Worm (Caenorhabditis elegans) whole organism, mixed stage, embryonic: Measurements from ENCODE around the gene ugt-60.
A peak's percentile ranks its signal among the peaks of the same experiment; 100 is the strongest.

Experiments
- M03D4.4 ChIP-seq: sonication (generic microtip); optimal IDR thresholded peaks from 2 replicates; lab custom pipeline; 2017; ENCODE audit warnings: mild to moderate bottlenecking, missing genetic modification characterization, missing compliant biosample characterization
- blmp-1 ChIP-seq: fragments of 150-350 bp; optimal IDR thresholded peaks from 2 replicates; lab custom pipeline; 2014; ENCODE audit warnings: missing biosample characterization, missing genetic modification characterization
- ceh-43 ChIP-seq: fragments of 200-800 bp; sonication (Bioruptor generic); optimal IDR thresholded peaks from 2 replicates; lab custom pipeline; 2018; ENCODE audit warnings: mild to moderate bottlenecking, missing genetic modification characterization, moderate library complexity, missing compliant biosample characterization
- ces-1 ChIP-seq: fragments of 150-350 bp; optimal IDR thresholded peaks from 2 replicates; lab custom pipeline; 2014; ENCODE audit warnings: missing biosample characterization, missing genetic modification reagents, missing genetic modification characterization
- cnd-1 ChIP-seq: fragments of 200-800 bp; sonication (Bioruptor generic); optimal IDR thresholded peaks from 2 replicates; lab custom pipeline; 2018; ENCODE audit warnings: mild to moderate bottlenecking, missing genetic modification characterization, missing compliant biosample characterization
- drap-1 ChIP-seq: fragments of 200-800 bp; sonication (Bioruptor generic); optimal IDR thresholded peaks from 3 replicates; lab custom pipeline; 2018; ENCODE audit warnings: mild to moderate bottlenecking, missing genetic modification characterization, missing compliant biosample characterization
- elt-1 ChIP-seq: sonication (generic microtip); optimal IDR thresholded peaks from 2 replicates; lab custom pipeline; 2017; ENCODE audit warnings: missing genetic modification characterization, mild to moderate bottlenecking, missing compliant biosample characterization, antibody characterized with exemption, moderate library complexity, borderline replicate concordance; ENCODE audit not compliant: insufficient read depth
- ham-2 ChIP-seq: fragments of 200-800 bp; sonication (Bioruptor generic); optimal IDR thresholded peaks from 2 replicates; lab custom pipeline; 2018; ENCODE audit warnings: mild to moderate bottlenecking, missing genetic modification characterization, missing compliant biosample characterization
- hlh-1 ChIP-seq: fragments of 150-350 bp; optimal IDR thresholded peaks from 2 replicates; lab custom pipeline; 2014; ENCODE audit warnings: missing biosample characterization, missing genetic modification reagents, missing genetic modification characterization
- lin-13 ChIP-seq: fragments of 150-350 bp; optimal IDR thresholded peaks from 2 replicates; lab custom pipeline; 2014; ENCODE audit warnings: missing biosample characterization, missing genetic modification characterization
- lsy-2 ChIP-seq: fragments of 150-350 bp; optimal IDR thresholded peaks from 2 replicates; lab custom pipeline; 2014; ENCODE audit warnings: missing biosample characterization, missing genetic modification characterization
- mab-5 ChIP-seq: fragments of 150-350 bp; optimal IDR thresholded peaks from 2 replicates; lab custom pipeline; 2014; ENCODE audit warnings: missing biosample characterization, missing genetic modification characterization
- mep-1 ChIP-seq: fragments of 150-350 bp; optimal IDR thresholded peaks from 2 replicates; lab custom pipeline; 2017; ENCODE audit warnings: missing biosample characterization, missing genetic modification reagents, missing genetic modification characterization, inconsistent platforms
- nhr-12 ChIP-seq: fragments of 150-350 bp; optimal IDR thresholded peaks from 2 replicates; lab custom pipeline; 2014; ENCODE audit warnings: missing biosample characterization, missing genetic modification characterization
- nhr-2 ChIP-seq: fragments of 150-350 bp; optimal IDR thresholded peaks from 2 replicates; lab custom pipeline; 2014; ENCODE audit warnings: missing biosample characterization, missing genetic modification characterization
- nhr-237 ChIP-seq: fragments of 150-350 bp; optimal IDR thresholded peaks from 2 replicates; lab custom pipeline; 2014; ENCODE audit warnings: missing biosample characterization, missing genetic modification characterization
- nhr-76 ChIP-seq: sonication (generic microtip); optimal IDR thresholded peaks from 2 replicates; lab custom pipeline; 2017; ENCODE audit warnings: missing biosample characterization, missing genetic modification characterization
- pha-4 ChIP-seq: fragments of 150-350 bp; optimal IDR thresholded peaks from 2 replicates; lab custom pipeline; 2018; ENCODE audit warnings: missing biosample characterization, missing genetic modification reagents, missing genetic modification characterization
- sem-2 ChIP-seq: fragments of 200-800 bp; sonication (Bioruptor generic); optimal IDR thresholded peaks from 2 replicates; lab custom pipeline; 2018; ENCODE audit warnings: mild to moderate bottlenecking, missing genetic modification characterization, missing compliant biosample characterization
- sptf-1 ChIP-seq: sonication (generic microtip); optimal IDR thresholded peaks from 2 replicates; lab custom pipeline; 2017; ENCODE audit warnings: mild to moderate bottlenecking, missing genetic modification characterization, moderate library complexity, missing compliant biosample characterization
- unc-120 ChIP-seq: sonication (generic microtip); optimal IDR thresholded peaks from 2 replicates; lab custom pipeline; 2017; ENCODE audit warnings: missing genetic modification characterization, missing compliant biosample characterization; ENCODE audit not compliant: poor library complexity, severe bottlenecking
- unc-39 ChIP-seq: fragments of 150-350 bp; optimal IDR thresholded peaks from 2 replicates; lab custom pipeline; 2014; ENCODE audit warnings: missing biosample characterization, missing genetic modification characterization
- unc-62 ChIP-seq: fragments of 150-350 bp; optimal IDR thresholded peaks from 2 replicates; lab custom pipeline; 2014; ENCODE audit warnings: missing biosample characterization, missing genetic modification reagents, missing genetic modification characterization
- zip-8 ChIP-seq: fragments of 150-350 bp; optimal IDR thresholded peaks from 2 replicates; lab custom pipeline; 2014; ENCODE audit warnings: missing biosample characterization, missing genetic modification characterization
- ztf-11 ChIP-seq: fragments of 150-350 bp; optimal IDR thresholded peaks from 2 replicates; lab custom pipeline; 2014; ENCODE audit warnings: missing biosample characterization, missing genetic modification characterization

ugt-60 gene

DNA sequence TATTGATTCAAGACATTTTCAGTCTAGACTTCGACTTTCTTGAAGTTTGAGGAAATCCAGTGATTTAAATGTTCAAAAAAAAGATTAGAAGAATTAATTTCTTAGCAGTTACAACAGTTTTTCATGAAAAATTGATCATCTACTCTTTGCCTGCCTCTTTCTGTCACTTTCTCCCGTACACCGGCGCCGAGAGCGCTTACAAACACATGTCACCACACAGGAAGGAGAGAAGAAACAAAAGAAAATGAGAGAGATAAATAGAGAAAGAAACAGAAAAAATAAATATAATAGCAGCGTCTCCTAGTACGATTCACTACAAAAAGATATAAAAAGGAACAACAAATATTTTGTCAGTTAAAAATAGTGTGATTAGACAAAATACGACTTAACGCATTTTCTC is 12.2 kb downstream of the ugt-60 start:
- TF ChIP-seq unc-120 (peak; percentile 14), ceh-43 (no peak), sptf-1 (tag; lab: Kevin White, UChicago) (no peak), unc-62 (peak; percentile 66), mep-1 (peak; percentile 18)
- TF ChIP-seq, all 35 proteins: peak for 3

DNA sequence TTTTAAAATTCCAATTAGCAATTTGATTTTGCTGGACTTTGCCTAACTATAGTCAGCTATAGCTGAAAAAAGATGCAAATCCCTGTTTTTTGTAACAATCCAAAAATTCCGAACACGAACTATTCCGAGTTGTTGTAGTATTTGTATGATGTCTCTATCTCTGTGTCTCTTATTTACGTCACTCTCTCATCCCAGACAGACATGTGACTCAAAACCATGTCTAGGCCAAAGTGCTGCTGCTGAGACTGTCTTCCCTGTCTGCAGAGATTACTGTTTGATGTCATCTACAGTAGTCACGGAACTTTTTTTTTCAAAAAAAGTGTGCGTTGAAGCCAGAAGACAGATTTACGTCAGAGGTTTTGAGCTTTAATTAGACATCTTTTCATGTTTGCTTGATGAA is 12.6 kb downstream of the ugt-60 start:
- TF ChIP-seq pha-4 (tag; lab: Kevin White, UChicago) (no peak), M03D4.4 (tag; lab: Kevin White, UChicago) (no peak), nhr-76 (tag; lab: Kevin White, UChicago) (no peak), unc-39 (tag; lab: Kevin White, UChicago) (no peak), lsy-2 (tag; lab: Kevin White, UChicago) (no peak), nhr-12 (tag; lab: Kevin White, UChicago) (no peak), nhr-2 (tag; lab: Kevin White, UChicago) (no peak), sem-2 (no peak), ceh-43 (no peak), blmp-1 (no peak), hlh-1 (no peak), unc-120 (no peak), cnd-1 (tag; lab: Kevin White, UChicago) (no peak), nhr-237 (tag; lab: Kevin White, UChicago) (no peak)

DNA sequence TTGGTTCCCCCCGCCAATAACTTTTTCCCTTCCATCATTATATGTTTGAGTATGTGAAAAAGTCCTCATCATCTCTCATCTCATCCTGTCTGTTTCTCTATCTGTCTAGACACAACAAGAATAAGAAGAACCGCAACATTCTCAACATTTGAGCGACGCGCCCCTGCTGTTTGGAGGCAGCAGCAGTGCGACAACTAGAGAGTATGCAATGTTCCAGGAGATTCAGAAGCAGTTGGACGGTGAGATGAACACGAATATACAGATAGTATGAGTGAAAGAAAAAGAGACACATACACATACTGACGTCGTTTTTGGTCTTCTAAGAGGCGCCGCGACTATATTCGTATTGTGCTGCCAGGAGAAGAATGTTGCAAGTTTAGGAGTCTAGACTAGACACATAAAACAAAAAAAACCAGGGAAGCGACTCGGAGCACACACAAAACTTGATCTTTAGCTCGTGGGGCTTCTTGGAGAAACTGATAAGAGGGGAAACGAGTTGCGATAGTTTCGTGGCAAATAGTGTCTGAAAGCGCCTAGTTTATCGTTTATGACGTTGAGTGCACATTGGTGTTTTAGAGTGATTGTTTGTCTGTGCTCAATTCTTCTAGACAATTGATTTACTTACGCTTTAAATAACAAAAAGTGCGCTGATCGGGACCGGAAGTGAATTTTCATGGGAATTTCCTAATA is 13.2 kb downstream of the ugt-60 start:
- TF ChIP-seq unc-120 (peak; percentile 19), elt-1 (tag; lab: Kevin White, UChicago) (no peak), nhr-76 (tag; lab: Kevin White, UChicago) (no peak), pha-4 (tag; lab: Kevin White, UChicago) (no peak), ztf-11 (tag; lab: Kevin White, UChicago) (no peak), mep-1 (no peak), mab-5 (tag; lab: Kevin White, UChicago) (no peak), lin-13 (tag; lab: Kevin White, UChicago) (no peak), unc-39 (tag; lab: Kevin White, UChicago) (no peak), unc-62 (peak; percentile 18)

DNA sequence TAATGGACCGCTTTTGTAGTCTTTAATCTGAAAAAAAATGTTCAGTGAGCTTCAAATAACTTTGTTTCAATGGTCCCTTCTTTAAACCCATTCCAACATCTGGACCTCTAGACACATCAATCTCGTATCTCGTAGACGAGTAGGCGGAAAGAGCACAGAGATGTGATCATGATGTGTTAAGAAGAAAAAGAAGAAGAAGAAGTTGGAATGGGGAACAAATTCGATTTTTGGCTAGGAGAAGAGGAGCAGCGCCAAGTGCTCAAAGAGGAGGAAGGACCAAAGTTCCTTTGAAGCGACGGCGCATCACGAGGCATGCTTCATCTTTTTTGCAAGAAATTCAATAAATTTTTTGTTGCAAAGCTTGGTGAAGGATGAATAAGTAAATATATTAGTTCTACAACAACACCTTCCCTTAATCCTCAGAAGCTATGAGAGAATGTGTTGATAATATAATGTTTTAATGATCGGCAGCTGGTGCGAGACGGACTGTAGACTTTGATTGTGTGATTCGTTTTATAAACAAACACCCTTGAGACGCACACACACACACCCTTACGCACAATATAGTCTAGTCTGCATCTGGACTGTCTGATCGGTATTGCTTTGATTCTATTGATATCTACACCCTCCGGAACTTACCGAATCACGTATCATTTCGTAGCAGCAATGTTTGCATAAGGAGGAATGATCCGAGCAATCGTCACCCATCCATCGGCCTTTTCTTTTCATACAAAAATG is 14.2 kb downstream of the ugt-60 start:
- TF ChIP-seq hlh-1 (no peak), pha-4 (tag; lab: Kevin White, UChicago) (peak; percentile 51), ces-1 (GFP tag; lab: Kevin White, UChicago) (peak; percentile 30)
- TF ChIP-seq, all 35 proteins: peak for 2

DNA sequence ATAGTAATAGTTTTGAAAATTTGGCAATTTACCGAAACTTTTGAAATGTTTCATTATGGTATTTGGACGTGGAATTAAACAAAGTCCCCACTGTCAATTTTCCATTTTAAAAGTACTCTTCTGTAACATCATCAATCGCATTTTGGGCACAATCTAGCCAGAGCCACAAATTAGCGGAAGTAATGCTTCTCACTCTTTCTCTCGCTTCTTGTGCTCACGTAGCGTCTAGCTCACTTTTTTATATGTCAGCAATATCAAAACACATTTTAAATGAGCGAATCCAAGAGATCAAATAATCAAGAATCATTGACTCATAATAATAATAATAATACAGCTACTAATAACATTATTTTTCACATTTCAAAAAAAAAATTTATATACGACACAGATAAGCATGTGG is 14.9 kb downstream of the ugt-60 start:
- TF ChIP-seq zip-8 (tag; lab: Kevin White, UChicago): no peak
- TF ChIP-seq, all 35 proteins: peak for 0

DNA sequence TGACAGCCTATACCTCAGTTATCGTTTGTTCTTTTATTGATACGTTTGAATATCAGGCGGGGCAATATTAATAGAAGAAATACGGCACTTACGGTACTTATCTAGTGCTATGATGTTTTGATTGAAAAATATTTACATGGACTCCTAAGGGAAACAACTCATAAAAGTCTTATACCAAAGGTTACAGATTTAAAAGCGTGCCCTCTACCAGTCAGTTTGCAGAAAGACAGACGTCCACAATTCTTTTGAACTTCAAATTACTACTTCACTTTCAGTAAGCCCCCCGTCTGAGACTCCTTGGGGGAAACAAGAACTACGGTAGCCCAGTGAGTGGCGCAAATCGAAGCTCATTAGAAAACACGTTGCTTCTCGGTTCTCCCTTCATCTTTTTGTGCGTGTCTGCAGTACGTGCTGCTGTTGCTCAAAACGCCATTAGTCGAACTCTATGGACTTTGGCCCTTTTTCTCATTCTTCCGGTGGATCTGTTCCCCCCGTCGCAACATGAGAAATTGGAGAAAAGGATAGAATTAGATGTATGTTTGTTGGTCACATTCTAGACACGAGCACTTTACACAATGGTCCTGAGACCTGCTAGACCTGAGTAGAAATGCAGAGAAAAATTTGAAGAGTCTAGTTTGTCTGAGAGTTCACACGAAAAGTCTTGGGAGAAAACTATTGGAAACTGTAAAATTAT is 16.4 kb downstream of the ugt-60 start:
- no peak for TF ChIP-seq nhr-12 (tag; lab: Kevin White, UChicago)
- peak; percentile 35 for TF ChIP-seq unc-120
- TF ChIP-seq hlh-1: peak; percentile 42
- TF ChIP-seq elt-1 (tag; lab: Kevin White, UChicago): no peak
- TF ChIP-seq ham-2 (GFP tag; lab: Kevin White, UChicago): no peak
- TF ChIP-seq ces-1 (GFP tag; lab: Kevin White, UChicago): no peak
- no peak for TF ChIP-seq unc-62
- TF ChIP-seq mep-1: no peak
- no peak for TF ChIP-seq lin-13 (tag; lab: Kevin White, UChicago)
- TF ChIP-seq drap-1: no peak
- TF ChIP-seq, all 35 proteins: peak for 2
